Worm (Caenorhabditis elegans): ENCODE results near the gene T05A7.3.

Gene T05A7.3

ce11 chrII:4672584-4673110, 2.9 kb upstream of the T05A7.3 start, which contains the start of the genes clec-140 and hmg-11:
Gene clec-140 (plus strand): TSS chrII:4673060.
Gene hmg-11 (plus strand): TSS chrII:4673085.
- TF ChIP-seq dpl-1 (GFP tag; optimal IDR thresholded peaks at IDR 0.05) (peak; percentile 40), hlh-30 (tag; optimal IDR thresholded peaks at IDR 0.05; ENCODE audit: insufficient read depth) (peak; percentile 91), pqm-1 (tag; optimal IDR thresholded peaks at IDR 0.05) (peak; percentile 66), rbr-2 (tag; optimal IDR thresholded peaks at IDR 0.05) (peak; percentile 51), mxl-3 (GFP tag; optimal IDR thresholded peaks at IDR 0.05) (peak; percentile 87), nhr-28 (tag; optimal IDR thresholded peaks at IDR 0.05) (peak; percentile 50), mxl-2 (GFP tag; conservative IDR thresholded peaks at IDR 0.05) (no peak), hmg-1.1 (GFP tag; IDR thresholded peaks at IDR 0.05) (peak; percentile 60; the same call in 1 of the 2 replicates), nhr-25 (tag; optimal IDR thresholded peaks at IDR 0.05; ENCODE audit: borderline replicate concordance, insufficient read depth) (peak; percentile 61), fkh-10 (GFP tag; optimal IDR thresholded peaks at IDR 0.05) (peak; percentile 2), dmd-6 (GFP tag; IDR thresholded peaks at IDR 0.05) (peak; percentile 44), egl-43 (GFP tag; IDR thresholded peaks at IDR 0.05) (no peak), nhr-77 (tag; optimal IDR thresholded peaks at IDR 0.05) (peak; percentile 67), unc-39 (tag; optimal IDR thresholded peaks at IDR 0.05) (no peak), nhr-6 (tag; optimal IDR thresholded peaks at IDR 0.05) (no peak), vab-7 (GFP tag; IDR thresholded peaks at IDR 0.05) (0 out of 2 replicates have a peak, but pooled peaks have one; percentile 14), ceh-28 (tag; optimal IDR thresholded peaks at IDR 0.05) (no peak), nhr-41 (GFP tag; IDR thresholded peaks at IDR 0.05) (0 out of 2 replicates have a peak, but pooled peaks have one; percentile 40), mdl-1 (tag; optimal IDR thresholded peaks at IDR 0.05) (peak; percentile 55 to 92), hlh-11 (tag; optimal IDR thresholded peaks at IDR 0.05) (peak; percentile 66)

ce11 chrII:4673242-4673641, 2.3 kb upstream of the T05A7.3 start:
- TF ChIP-seq nhr-237 (tag; optimal IDR thresholded peaks at IDR 0.05): no peak
- 0 out of 2 replicates have a peak, but pooled peaks have one; percentile 2 for TF ChIP-seq mxl-2 (GFP tag; conservative IDR thresholded peaks at IDR 0.05)
- peak; percentile 72 for TF ChIP-seq set-16 (GFP tag; IDR thresholded peaks at IDR 0.05)

- TF ChIP-seq dmd-9 (GFP tag; IDR thresholded peaks at IDR 0.05): no peak
- TF ChIP-seq ZK546.5 (tag; optimal IDR thresholded peaks at IDR 0.05): no peak
- TF ChIP-seq lin-29 (GFP tag; IDR thresholded peaks at IDR 0.05): no peak
- TF ChIP-seq saeg-2 (GFP tag; IDR thresholded peaks at IDR 0.05): no peak
- TF ChIP-seq T26A8.4 (GFP tag; IDR thresholded peaks at IDR 0.05): no peak
- TF ChIP-seq spr-1 (tag; optimal IDR thresholded peaks at IDR 0.05): no peak
- no peak for TF ChIP-seq nhr-76 (tag; optimal IDR thresholded peaks at IDR 0.05)
Observed at ce11 chrII:4673670-4674069, 1.9 kb upstream of the T05A7.3 start.

- TF ChIP-seq nhr-48 (tag; optimal IDR thresholded peaks at IDR 0.05): peak; percentile 21
- peak; percentile 98 for TF ChIP-seq pqm-1 (tag; optimal IDR thresholded peaks at IDR 0.05)
- no peak for TF ChIP-seq daf-16 (GFP tag; optimal IDR thresholded peaks at IDR 0.05)
- peak; percentile 66 for TF ChIP-seq daf-16 (tag; optimal IDR thresholded peaks at IDR 0.05)
- no peak for TF ChIP-seq T26A8.4 (GFP tag; IDR thresholded peaks at IDR 0.05)
- TF ChIP-seq hlh-11 (tag; optimal IDR thresholded peaks at IDR 0.05): peak; percentile 27
- peak; percentile 70 for TF ChIP-seq dmd-6 (GFP tag; IDR thresholded peaks at IDR 0.05)
- TF ChIP-seq nhr-28 (tag; optimal IDR thresholded peaks at IDR 0.05): peak; percentile 84
- no peak for TF ChIP-seq nhr-25 (tag; optimal IDR thresholded peaks at IDR 0.05; ENCODE audit: borderline replicate concordance, insufficient read depth)
- TF ChIP-seq vab-7 (GFP tag; IDR thresholded peaks at IDR 0.05): no peak
- TF ChIP-seq unc-39 (tag; optimal IDR thresholded peaks at IDR 0.05): no peak
- no peak for TF ChIP-seq tra-1 (GFP tag; IDR thresholded peaks at IDR 0.05)
- no peak for TF ChIP-seq hmg-1.1 (GFP tag; IDR thresholded peaks at IDR 0.05)
- TF ChIP-seq lsy-2 (tag; optimal IDR thresholded peaks at IDR 0.05): peak in 1 of 2 experiments; percentile 11
- no peak for TF ChIP-seq set-16 (GFP tag; IDR thresholded peaks at IDR 0.05)
- TF ChIP-seq lin-1 (GFP tag; IDR thresholded peaks at IDR 0.05): 0 out of 2 replicates have a peak, but pooled peaks have one; percentile 42
- TF ChIP-seq nhr-77 (tag; optimal IDR thresholded peaks at IDR 0.05): peak; percentile 45
- TF ChIP-seq mxl-3 (GFP tag; optimal IDR thresholded peaks at IDR 0.05): no peak
Observed at ce11 chrII:4674188-4674587, 1.4 kb upstream of the T05A7.3 start.
